Fruit fly (Drosophila melanogaster) S2 (cell line): ENCODE measurements around the gene CG14096.
"Not testable (repeated sequence)": the region's sequence is repeated elsewhere in the genome, so short reads cannot be mapped to it uniquely, and the experiment has no call there.

Source experiments
- CG8478 ChIP-seq: fragments of >200 bp; optimal IDR thresholded peaks from 2 replicates; lab custom pipeline; 2018
- CTCF ChIP-seq, 2 experiments: fragments of >200 bp; optimal IDR thresholded peaks; 2 replicates each; lab custom pipeline; 2018

CG14096 gene

DNA sequence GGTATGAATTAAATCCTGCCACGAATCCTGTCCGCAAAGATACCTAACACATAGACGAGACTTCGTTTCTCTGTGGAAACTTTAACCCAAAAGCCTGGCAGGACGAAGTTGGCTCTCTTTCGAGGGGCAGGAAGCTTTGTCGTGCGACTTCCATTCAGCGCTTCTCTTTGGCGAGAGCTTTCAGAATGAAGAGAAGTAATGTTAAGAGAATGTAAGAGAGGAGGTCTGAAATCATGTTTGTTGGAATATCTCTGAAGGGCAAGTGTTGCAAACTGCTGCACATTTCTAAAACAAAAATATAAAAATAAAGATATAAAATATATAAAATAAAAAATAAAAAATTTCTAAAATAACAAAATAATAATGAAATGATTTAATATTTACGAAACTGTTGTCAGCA, 15.1 kb upstream of the CG14096 start:
- no peak for TF ChIP-seq CG8478 (lab: Kevin White, UChicago)
- TF ChIP-seq CTCF (optimal IDR thresholded peaks at IDR 0.05; lab: Kevin White, UChicago) = no peak

DNA sequence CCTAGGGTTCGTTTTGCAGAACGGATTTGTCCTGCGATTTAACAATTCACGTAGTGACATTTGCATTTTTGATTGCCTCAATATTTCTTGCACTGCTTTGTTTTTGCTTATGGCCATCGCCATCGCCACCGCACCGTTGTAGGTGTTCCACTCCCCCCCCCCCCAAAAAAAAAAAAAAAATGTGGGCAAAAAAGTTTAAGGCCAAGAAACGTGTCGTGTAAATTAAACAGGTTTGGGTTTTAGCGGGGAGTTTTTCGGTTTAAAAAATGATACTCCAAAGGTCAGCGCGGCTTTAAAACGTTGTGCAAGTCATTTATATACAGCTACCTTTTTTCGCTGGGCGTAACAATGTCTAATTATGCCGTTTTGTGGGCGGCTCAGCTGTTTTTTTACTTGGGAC, 14.3 kb upstream of the CG14096 start:
- TF ChIP-seq CG8478 (lab: Kevin White, UChicago) (no peak), CTCF (optimal IDR thresholded peaks at IDR 0.05; lab: Kevin White, UChicago) (no peak)

DNA sequence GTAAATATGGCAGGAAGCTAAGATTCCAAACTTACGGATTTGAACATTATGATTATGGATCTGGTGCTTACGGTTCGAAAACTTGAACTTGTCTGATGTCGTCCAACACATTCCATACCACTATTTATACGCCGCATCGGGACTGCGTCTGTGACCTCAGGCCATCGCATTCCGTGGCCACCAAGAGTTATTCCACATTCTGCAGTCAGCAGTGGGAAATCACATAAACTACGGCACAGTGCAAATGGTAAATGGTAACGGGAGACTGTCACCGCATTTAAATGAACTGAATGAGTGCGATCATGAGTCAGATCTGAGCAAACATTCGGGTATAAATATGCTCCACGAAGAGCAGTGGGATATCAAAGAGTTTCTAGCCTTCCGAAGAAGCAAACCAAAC, 8.6 kb upstream of the CG14096 start, which contains the start of the genes CG18294 and CG32213:
CG18294 (minus strand) TSS at position 101 of the 400 bp plus-strand sequence.
CG32213 (plus strand) TSS at position 362 of the 400 bp plus-strand sequence.
- TF ChIP-seq CTCF (optimal IDR thresholded peaks at IDR 0.05; lab: Kevin White, UChicago); CG8478 (lab: Kevin White, UChicago): not testable (repeated sequence)

DNA sequence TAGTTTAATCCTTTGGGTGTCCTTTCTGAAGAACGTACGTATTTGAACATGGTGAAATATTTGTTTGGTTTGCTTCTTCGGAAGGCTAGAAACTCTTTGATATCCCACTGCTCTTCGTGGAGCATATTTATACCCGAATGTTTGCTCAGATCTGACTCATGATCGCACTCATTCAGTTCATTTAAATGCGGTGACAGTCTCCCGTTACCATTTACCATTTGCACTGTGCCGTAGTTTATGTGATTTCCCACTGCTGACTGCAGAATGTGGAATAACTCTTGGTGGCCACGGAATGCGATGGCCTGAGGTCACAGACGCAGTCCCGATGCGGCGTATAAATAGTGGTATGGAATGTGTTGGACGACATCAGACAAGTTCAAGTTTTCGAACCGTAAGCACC, 5.2 kb upstream of the CG14096 start, which contains the start of the genes 825-Oak and CG12519:
825-Oak (minus strand) TSS at position 101 of the 400 bp plus-strand sequence.
CG12519 (plus strand) TSS at position 364 of the 400 bp plus-strand sequence.
- not testable (repeated sequence) for TF ChIP-seq CG8478 (lab: Kevin White, UChicago); CTCF (optimal IDR thresholded peaks at IDR 0.05; lab: Kevin White, UChicago)

DNA sequence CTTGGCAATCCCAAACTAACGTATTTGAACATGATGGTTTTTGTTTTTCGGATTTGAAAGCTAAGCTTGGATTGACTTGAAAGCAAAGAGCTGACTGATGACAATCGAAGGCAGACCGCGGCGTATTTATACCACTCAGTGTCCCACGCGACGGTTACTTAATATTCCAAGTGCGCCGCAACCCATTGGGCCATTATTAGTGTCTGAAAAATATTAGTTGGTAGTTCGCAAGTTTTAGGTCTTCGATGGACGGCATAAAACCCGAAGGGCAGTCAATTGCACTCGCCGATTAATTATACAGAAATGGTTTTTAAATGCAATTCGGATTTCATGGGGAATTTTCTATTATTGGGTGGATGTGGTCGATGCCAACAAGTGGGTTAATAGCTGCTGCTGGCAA, 2.2 kb downstream of the CG14096 start, which contains the start of gene CG14095:
CG14095 (minus strand) TSS at position 101 of the 400 bp plus-strand sequence.
- TF ChIP-seq CTCF (optimal IDR thresholded peaks at IDR 0.05; lab: Kevin White, UChicago) = no peak
- no peak for TF ChIP-seq CG8478 (lab: Kevin White, UChicago)

DNA sequence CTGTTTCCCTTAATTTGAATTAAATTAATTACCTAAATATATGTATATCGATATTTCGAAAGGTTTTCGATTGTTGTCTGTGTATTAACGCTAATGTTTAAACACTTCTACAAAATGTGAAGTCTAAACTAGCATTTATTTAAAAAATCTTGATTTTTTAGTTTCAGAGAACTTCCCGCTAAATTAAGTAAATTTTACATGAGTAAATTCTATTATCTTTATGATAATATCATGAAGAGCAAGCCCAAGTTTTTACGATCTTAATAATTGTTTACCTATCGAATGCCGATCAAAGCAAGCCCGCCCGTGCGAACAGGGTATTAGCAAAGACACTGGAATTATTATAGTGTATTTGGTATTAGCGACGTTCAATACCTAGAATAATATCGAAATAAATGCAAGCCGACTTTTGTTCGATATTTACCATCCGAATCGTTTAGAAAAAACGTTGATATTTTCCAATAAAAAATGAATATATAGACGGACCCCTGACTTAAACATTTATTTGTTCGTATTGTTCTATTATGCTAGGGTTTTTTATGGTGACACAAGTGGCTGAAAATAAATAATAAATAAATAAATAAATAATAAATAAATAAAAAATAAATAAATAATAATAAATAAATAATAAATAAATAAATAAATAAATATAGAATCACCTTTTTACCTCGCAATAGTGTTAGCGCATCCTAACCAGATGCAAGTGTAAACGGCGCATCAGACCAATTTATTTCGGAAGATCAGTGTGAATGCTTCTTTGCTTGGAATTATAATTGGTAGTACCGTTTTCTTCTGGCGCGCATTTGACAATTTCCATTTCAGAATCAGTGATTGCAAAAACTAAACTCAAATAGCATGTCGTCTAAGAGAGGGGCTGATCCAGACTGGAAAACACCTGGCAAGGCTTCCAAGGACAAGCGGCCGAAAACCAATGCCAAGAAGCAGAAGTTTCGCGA, 20.2 kb downstream of the CG14096 start, which contains the start of the genes CG33062 and Chd3:
CG33062 (minus strand) TSS at position 51 of the 956 bp plus-strand sequence.
Chd3 (plus strand) TSS at position 780 of the 956 bp plus-strand sequence.
- TF ChIP-seq CG8478 (lab: Kevin White, UChicago) (no peak), CTCF (optimal IDR thresholded peaks at IDR 0.05; lab: Kevin White, UChicago) (no peak)

DNA sequence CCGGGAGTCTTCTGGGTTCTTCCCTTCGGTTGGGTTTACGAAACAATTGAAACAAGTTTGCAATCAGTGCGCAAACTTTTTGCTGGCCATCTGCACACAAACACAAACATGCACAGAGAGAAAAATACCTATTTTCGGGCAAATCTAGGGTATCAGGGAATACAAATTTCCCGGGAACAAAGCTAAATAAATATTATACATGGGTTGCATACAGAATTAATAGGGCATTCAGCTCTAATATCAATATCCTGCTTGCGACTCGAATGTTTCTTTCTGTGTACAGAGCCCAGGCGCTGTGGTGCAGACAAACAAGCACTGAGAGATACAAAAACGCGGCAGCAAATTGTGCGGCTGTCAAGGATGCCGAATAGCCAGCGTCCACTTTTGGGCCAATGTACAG, 22.8 kb downstream of the CG14096 start:
- TF ChIP-seq CTCF (optimal IDR thresholded peaks at IDR 0.05; lab: Kevin White, UChicago) (no peak), CG8478 (lab: Kevin White, UChicago) (no peak)

DNA sequence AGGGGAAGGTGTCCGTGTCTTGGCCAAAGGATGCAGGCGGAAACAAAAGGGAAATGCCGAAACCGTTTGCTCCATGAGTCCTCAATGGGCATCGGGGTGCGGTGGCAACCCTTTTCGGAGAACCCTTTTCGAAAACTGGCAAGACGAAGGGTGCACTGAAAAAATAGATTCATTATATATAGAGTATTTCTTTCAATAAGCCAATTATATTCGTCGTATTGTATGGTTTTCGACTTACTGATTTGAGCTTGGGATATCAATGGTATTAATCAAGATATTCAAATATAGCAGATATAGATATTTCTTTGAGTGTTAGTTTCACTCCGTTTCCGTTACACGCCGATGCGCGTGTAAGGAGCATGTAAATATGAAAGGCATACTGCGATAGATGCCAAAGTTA, 24.6 kb downstream of the CG14096 start:
- no peak for TF ChIP-seq CTCF (optimal IDR thresholded peaks at IDR 0.05; lab: Kevin White, UChicago)
- TF ChIP-seq CG8478 (lab: Kevin White, UChicago) = no peak
